Worm (Caenorhabditis elegans): ENCODE data around the gene urm-1.

- TF ChIP-seq W03F9.2 (tag; optimal IDR thresholded peaks at IDR 0.05) (no peak), him-1 (tag; optimal IDR thresholded peaks at IDR 0.05) (no peak), dao-5 (tag; optimal IDR thresholded peaks at IDR 0.05) (no peak)
These were observed 26.1 kb upstream of the urm-1 start, which contains the start of gene D2045.7 for ce11 chrIII:10479180-10479579.

Data from whole organism, L4/young adult.